Fruit fly (Drosophila melanogaster) whole organism, adult: ENCODE measurements around the gene SPARC.
A peak's percentile ranks its signal among the peaks of the same experiment; 100 is the strongest.

ENCODE experiments used
- CG1620 ChIP-seq: fragments of 200-800 bp; sonication (Bioruptor generic); optimal IDR thresholded peaks from 2 replicates; lab custom pipeline; 2016; ENCODE audit warnings: missing biosample characterization, missing genetic modification characterization
- CG33017 ChIP-seq: fragments of 200-800 bp; sonication (Bioruptor generic); optimal IDR thresholded peaks from 2 replicates; lab custom pipeline; 2018; ENCODE audit warnings: missing biosample characterization, mild to moderate bottlenecking, missing genetic modification characterization, moderate library complexity
- CG7101 ChIP-seq: fragments of 200-800 bp; sonication (Bioruptor generic); optimal IDR thresholded peaks from 2 replicates; lab custom pipeline; 2018; ENCODE audit warnings: missing biosample characterization, mild to moderate bottlenecking, missing genetic modification characterization, moderate library complexity
- Crg-1 ChIP-seq: fragments of 200-800 bp; sonication (Bioruptor generic); optimal IDR thresholded peaks from 2 replicates; lab custom pipeline; 2016; ENCODE audit warnings: missing biosample characterization, missing genetic modification characterization
- cic ChIP-seq: fragments of 200-800 bp; sonication (Bioruptor generic); optimal IDR thresholded peaks from 2 replicates; lab custom pipeline; 2017; ENCODE audit warnings: missing biosample characterization, mild to moderate bottlenecking, missing genetic modification characterization, moderate library complexity
- ovo ChIP-seq: fragments of 200-800 bp; sonication (Bioruptor generic); optimal IDR thresholded peaks from 2 replicates; lab custom pipeline; 2016; ENCODE audit warnings: missing biosample characterization, missing genetic modification characterization
- pad ChIP-seq: fragments of 200-800 bp; sonication (Bioruptor generic); optimal IDR thresholded peaks from 3 replicates; lab custom pipeline; 2017; ENCODE audit warnings: missing biosample characterization, missing genetic modification characterization, mild to moderate bottlenecking, moderate library complexity, missing genetic modification reagents
- tj ChIP-seq: fragments of 200-800 bp; sonication (Bioruptor generic); optimal IDR thresholded peaks from 3 replicates; lab custom pipeline; 2017; ENCODE audit warnings: missing biosample characterization, mild to moderate bottlenecking, missing genetic modification characterization, moderate library complexity
- toe ChIP-seq: fragments of 200-800 bp; sonication (Bioruptor generic); optimal IDR thresholded peaks from 2 replicates; lab custom pipeline; 2016; ENCODE audit warnings: missing biosample characterization, missing genetic modification characterization

- TF ChIP-seq CG1620 (no peak), Crg-1 (no peak), ovo (GFP tag; lab: Kevin White, UChicago) (no peak), cic (GFP tag; lab: Kevin White, UChicago) (no peak), CG33017 (tag; lab: Kevin White, UChicago) (no peak), pad (GFP tag; lab: Kevin White, UChicago) (no peak), tj (GFP tag; lab: Kevin White, UChicago) (no peak), CG7101 (peak; percentile 3), toe (GFP tag; lab: Kevin White, UChicago) (no peak)
Measured at dm6 chr3R:26862848-26863448, 8.8 kb downstream of the SPARC start, which contains the start of the genes Lerp and IntS12.
